Worm (Caenorhabditis elegans): ENCODE results near the gene acdh-10.

DNA sequence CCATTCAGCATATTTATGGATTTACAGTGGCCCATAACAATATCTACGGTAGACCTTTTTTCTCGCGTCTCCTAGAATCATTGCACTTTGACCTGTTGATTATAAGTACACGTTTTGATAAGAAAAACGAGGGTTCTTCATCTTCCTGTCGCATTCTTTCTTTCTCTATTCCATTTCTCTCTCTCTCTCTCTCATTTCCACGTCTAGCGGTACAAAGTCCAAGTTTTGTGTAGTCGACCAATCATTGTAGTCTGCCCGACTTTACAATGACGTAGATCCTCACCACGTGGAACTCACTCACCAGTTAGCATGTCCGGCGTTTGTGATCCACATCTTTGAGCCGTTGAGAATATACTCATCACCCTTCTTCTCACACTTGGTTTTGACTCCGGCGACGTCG lies 1.5 kb upstream of the acdh-10 start:
- TF ChIP-seq unc-62 (GFP tag; optimal IDR thresholded peaks at IDR 0.05), result peak; percentile 53
- TF ChIP-seq sem-2 (GFP tag; optimal IDR thresholded peaks at IDR 0.05), result no peak
- no peak for TF ChIP-seq nhr-237 (tag; optimal IDR thresholded peaks at IDR 0.05)
- TF ChIP-seq nhr-28 (tag; optimal IDR thresholded peaks at IDR 0.05), result no peak
- TF ChIP-seq ztf-11 (tag; optimal IDR thresholded peaks at IDR 0.05), result no peak
- no peak for TF ChIP-seq blmp-1 (tag; optimal IDR thresholded peaks at IDR 0.05)
- no peak for TF ChIP-seq elt-3 (tag; optimal IDR thresholded peaks at IDR 0.05)
- no peak for TF ChIP-seq mab-5 (tag; optimal IDR thresholded peaks at IDR 0.05)
- TF ChIP-seq zip-8 (tag; optimal IDR thresholded peaks at IDR 0.05), result no peak
- no peak for TF ChIP-seq mep-1 (tag; optimal IDR thresholded peaks at IDR 0.05)
- TF ChIP-seq nhr-12 (tag; optimal IDR thresholded peaks at IDR 0.05), result no peak
- no peak for TF ChIP-seq unc-39 (tag; optimal IDR thresholded peaks at IDR 0.05)
- no peak for TF ChIP-seq pha-4 (tag; optimal IDR thresholded peaks at IDR 0.05)

Measured in whole organism, mixed stage, embryonic.